Worm (Caenorhabditis elegans) whole organism, L4 larva: ENCODE data around the gene ZK1073.2.

Experiments used
- aly-2 ChIP-seq: sonication (generic microtip); optimal IDR thresholded peaks from 2 replicates; lab custom pipeline; 2018; ENCODE audit warnings: missing biosample characterization, missing genetic modification characterization
- ceh-20 ChIP-seq: fragments of 200-800 bp; sonication (Bioruptor generic); IDR thresholded peaks from 2 replicates; pipeline ENCODE4 v1.3.6; 2022; ENCODE audit warnings: missing genetic modification reagents, missing genetic modification characterization, missing compliant biosample characterization
- ceh-82 ChIP-seq: sonication (generic microtip); optimal IDR thresholded peaks from 2 replicates; lab custom pipeline; 2017; ENCODE audit warnings: missing biosample characterization, missing genetic modification characterization
- dmd-8 ChIP-seq: fragments of 200-800 bp; sonication (Bioruptor generic); IDR thresholded peaks from 2 replicates; pipeline ENCODE4 v1.3.6; 2022; ENCODE audit warnings: missing genetic modification characterization, missing compliant biosample characterization
- dve-1 ChIP-seq: sonication (generic microtip); optimal IDR thresholded peaks from 2 replicates; lab custom pipeline; 2017; ENCODE audit warnings: antibody characterized with exemption, mild to moderate bottlenecking, missing genetic modification characterization, missing compliant biosample characterization; ENCODE audit not compliant: insufficient read depth
- hlh-30 ChIP-seq: sonication (generic microtip); optimal IDR thresholded peaks from 2 replicates; lab custom pipeline; 2017; ENCODE audit warnings: antibody characterized with exemption, mild to moderate bottlenecking, missing genetic modification characterization, missing compliant biosample characterization; ENCODE audit not compliant: insufficient read depth
- jun-1 ChIP-seq: fragments of 150-350 bp; optimal IDR thresholded peaks from 2 replicates; lab custom pipeline; 2014; ENCODE audit warnings: missing biosample characterization, missing genetic modification reagents, missing genetic modification characterization
- lsy-2 ChIP-seq, 2 experiments: fragments of 150-350 bp in 1 of 2; sonication (generic microtip) in 1 of 2; optimal IDR thresholded peaks; 2 replicates each; lab custom pipeline; 2014 to 2017; ENCODE audit warnings: missing biosample characterization in 2 of 2, missing genetic modification characterization in 2 of 2
- nhr-10 ChIP-seq: fragments of 150-350 bp; optimal IDR thresholded peaks from 2 replicates; lab custom pipeline; 2014; ENCODE audit warnings: missing biosample characterization, missing genetic modification characterization
- nhr-237 ChIP-seq: sonication (generic microtip); optimal IDR thresholded peaks from 2 replicates; lab custom pipeline; 2017; ENCODE audit warnings: missing biosample characterization, missing genetic modification characterization
- nhr-25 ChIP-seq: sonication (generic microtip); optimal IDR thresholded peaks from 2 replicates; lab custom pipeline; 2017; ENCODE audit warnings: missing genetic modification characterization, mild to moderate bottlenecking, missing compliant biosample characterization, antibody characterized with exemption, moderate library complexity, borderline replicate concordance; ENCODE audit not compliant: insufficient read depth
- pha-4 ChIP-seq, 2 experiments: fragments of 150-350 bp in 1 of 2; fragments of 200-800 bp in 1 of 2; sonication (Bioruptor generic) in 1 of 2; IDR thresholded peaks in 1 of 2; optimal IDR thresholded peaks in 1 of 2; 2 replicates each; pipeline versions ENCODE4 v1.3.6 to Lab custom; 2014 to 2022; ENCODE audit warnings: missing genetic modification characterization in 2 of 2, missing genetic modification reagents in 2 of 2, missing biosample characterization in 1 of 2, missing compliant biosample characterization in 1 of 2
- unc-130 ChIP-seq: sonication (generic microtip); optimal IDR thresholded peaks from 2 replicates; lab custom pipeline; 2016; ENCODE audit warnings: missing genetic modification reagents, missing genetic modification characterization, missing compliant biosample characterization

DNA sequence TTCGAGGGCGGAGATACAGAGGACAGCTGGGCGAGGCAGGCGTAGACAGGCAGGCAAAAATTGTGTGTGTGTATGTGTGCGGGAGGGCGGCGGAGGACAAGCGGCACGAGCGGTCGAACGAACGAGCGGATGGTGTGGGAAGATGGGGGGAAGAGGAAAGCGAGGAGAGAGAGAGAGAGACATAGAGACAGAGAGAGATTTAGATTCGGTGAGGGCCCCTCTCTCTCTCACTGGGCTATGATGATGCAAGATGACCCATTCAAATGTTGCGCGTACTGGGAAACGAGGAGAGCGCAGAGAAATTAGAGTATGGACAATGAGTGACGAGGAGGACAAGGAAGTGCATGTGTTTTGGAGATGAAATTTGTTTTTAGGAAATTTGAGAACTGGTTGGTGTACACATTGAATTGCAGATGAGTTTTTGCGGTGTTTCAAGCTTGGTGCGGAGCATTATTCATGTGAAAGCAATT, 44.3 kb downstream of the ZK1073.2 start:
- TF ChIP-seq dmd-8 (GFP tag; lab: Robert Waterston, UW) (no peak), jun-1 (tag; lab: Kevin White, UChicago) (no peak), nhr-25 (tag; lab: Kevin White, UChicago) (peak; percentile 70), pha-4 (GFP tag; IDR thresholded peaks at IDR 0.05; lab: Robert Waterston, UW) (0 out of 2 replicates have a peak, but pooled peaks have one; percentile 30), pha-4 (tag; optimal IDR thresholded peaks at IDR 0.05; lab: Kevin White, UChicago) (no peak), ceh-82 (no peak), lsy-2 (tag; optimal IDR thresholded peaks at IDR 0.05; lab: Kevin White, UChicago) (peak; percentile 59 to 76), nhr-10 (tag; lab: Kevin White, UChicago) (no peak), hlh-30 (tag; lab: Kevin White, UChicago) (peak; percentile 88), dve-1 (peak; percentile 49), aly-2 (tag; lab: Kevin White, UChicago) (no peak), nhr-237 (tag; lab: Kevin White, UChicago) (no peak), unc-130 (GFP tag; lab: Kevin White, UChicago) (no peak), ceh-20 (GFP tag; lab: Robert Waterston, UW) (no peak)
